Worm (Caenorhabditis elegans) whole organism, midembryonic: Measurements from ENCODE around the gene atg-4.2.

ENCODE experiments used
- T22C8.4 ChIP-seq: fragments of 200-800 bp; sonication (Bioruptor generic); IDR thresholded peaks from 2 replicates; pipeline ENCODE4 v1.3.6; 2022; ENCODE audit warnings: missing genetic modification characterization, missing compliant biosample characterization
- flt-1 ChIP-seq: fragments of 200-800 bp; sonication (Bioruptor generic); IDR thresholded peaks from 2 replicates; pipeline ENCODE4 v1.3.6; 2022; ENCODE audit warnings: missing genetic modification characterization, missing compliant biosample characterization
- klf-2 ChIP-seq: fragments of 200-800 bp; sonication (Bioruptor generic); conservative IDR thresholded peaks from 2 replicates; pipeline ENCODE4 v1.3.6; 2022; ENCODE audit warnings: missing genetic modification reagents, missing genetic modification characterization, missing compliant biosample characterization
- med-1 ChIP-seq: sonication (generic microtip); optimal IDR thresholded peaks from 2 replicates; lab custom pipeline; 2017; ENCODE audit warnings: missing genetic modification characterization, mild to moderate bottlenecking, missing compliant biosample characterization, antibody characterized with exemption, missing genetic modification reagents; ENCODE audit not compliant: insufficient read depth
- ref-1 ChIP-seq: fragments of 200-800 bp; sonication (Bioruptor generic); conservative IDR thresholded peaks from 2 replicates; pipeline ENCODE4 v1.3.6; 2022; ENCODE audit warnings: missing genetic modification reagents, missing genetic modification characterization, missing compliant biosample characterization
- ztf-29 ChIP-seq: fragments of 200-800 bp; sonication (Bioruptor generic); IDR thresholded peaks from 2 replicates; pipeline ENCODE4 v1.3.6; 2022; ENCODE audit warnings: missing genetic modification reagents, missing genetic modification characterization, missing compliant biosample characterization

- no peak for TF ChIP-seq klf-2 (GFP tag; lab: Robert Waterston, UW)
- no peak for TF ChIP-seq ref-1 (GFP tag; lab: Robert Waterston, UW)
- TF ChIP-seq flt-1 (GFP tag; lab: Robert Waterston, UW) = no peak
- no peak for TF ChIP-seq T22C8.4 (GFP tag; lab: Robert Waterston, UW)
- no peak for TF ChIP-seq ztf-29 (GFP tag; lab: Robert Waterston, UW)
- no peak for TF ChIP-seq med-1 (GFP tag; lab: Kevin White, UChicago)
Measured at ce11 chrIV:11638016-11638415, 29.8 kb upstream of the atg-4.2 start, which contains the start of gene rbm-17.
